Worm (Caenorhabditis elegans) whole organism, early embryonic: ENCODE data around the gene K02E7.7.

Experiments used
- ama-1 ChIP-seq: fragments of 150-350 bp; optimal IDR thresholded peaks from 2 replicates; lab custom pipeline; 2014
- ceh-36 ChIP-seq: sonication (generic microtip); optimal IDR thresholded peaks from 2 replicates; lab custom pipeline; 2016; ENCODE audit warnings: missing genetic modification characterization, inconsistent platforms, missing compliant biosample characterization
- scrt-1 ChIP-seq: fragments of 200-800 bp; sonication (Bioruptor generic); IDR thresholded peaks from 2 replicates; pipeline ENCODE4 v1.3.6; 2022; ENCODE audit warnings: missing genetic modification characterization, missing compliant biosample characterization

ce11 chrII:1026670-1027069 is 28.2 kb upstream of the K02E7.7 start, which contains the start of gene M01D1.12:
- TF ChIP-seq ceh-36 (tag; lab: Kevin White, UChicago) (no peak), ama-1 (lab: Kevin White, UChicago) (no peak), scrt-1 (no peak)
